Worm (Caenorhabditis elegans): Measurements from ENCODE around the gene tir-1.
"Not testable (repeated sequence)": the region's sequence is repeated elsewhere in the genome, so short reads cannot be mapped to it uniquely, and the experiment has no call there.

tir-1 gene

DNA sequence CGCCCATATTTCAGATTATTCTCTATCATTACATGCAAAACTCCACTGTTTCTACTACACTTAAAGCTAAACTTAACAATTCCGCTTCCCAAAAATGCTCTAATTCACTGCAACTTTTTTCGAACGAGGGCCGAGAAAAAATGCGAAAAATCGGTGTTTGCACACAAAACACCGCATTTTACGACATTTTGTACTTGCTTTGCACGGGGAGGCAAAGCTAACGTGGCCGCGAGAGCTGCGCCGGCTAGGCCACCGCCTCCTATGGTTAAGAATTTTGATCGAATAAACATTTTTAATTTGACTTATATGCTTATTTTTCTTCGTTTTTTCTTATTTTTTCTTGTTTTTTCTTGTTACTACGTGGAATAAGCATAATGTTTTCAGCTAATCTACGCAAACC is 46.6 kb downstream of the tir-1 start:
- 0 out of 2 replicates have a peak, but pooled peaks have one; percentile 47 for TF ChIP-seq scrt-1 (GFP tag; IDR thresholded peaks at IDR 0.05)
- TF ChIP-seq tbx-37 (GFP tag; conservative IDR thresholded peaks at IDR 0.05): peak; percentile 63

DNA sequence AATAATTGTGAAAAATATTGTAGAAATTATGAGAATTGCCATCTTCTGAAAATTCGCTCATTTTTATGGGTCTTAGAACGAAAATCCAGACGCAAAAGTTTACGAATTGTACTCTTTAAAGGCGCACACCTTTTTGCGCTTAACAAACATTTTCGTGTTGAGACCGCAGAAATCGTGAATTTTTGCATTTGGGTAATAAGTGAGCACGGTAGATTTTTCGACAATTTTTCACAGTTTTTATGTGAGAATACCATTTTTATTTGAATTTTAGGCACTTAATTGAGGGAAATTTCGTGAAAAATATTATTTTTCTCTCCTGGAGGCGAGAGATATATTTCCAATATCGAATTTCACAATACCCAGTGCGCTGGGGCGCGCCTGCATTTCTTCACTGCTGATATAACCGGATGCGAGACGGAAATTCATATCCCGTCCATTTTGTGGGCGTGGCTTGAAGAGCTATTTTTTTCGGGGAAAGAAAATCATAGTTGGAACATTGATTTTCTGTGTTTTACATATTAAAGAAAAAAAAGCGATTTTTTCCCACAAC is 49.3 kb downstream of the tir-1 start, which contains the start of gene cyp-25A4:
Gene cyp-25A4, minus strand, starts transcription at position 51 of the 550 bp plus-strand sequence.
- not testable (repeated sequence) for TF ChIP-seq hnd-1 (tag; optimal IDR thresholded peaks at IDR 0.05); ama-1 (optimal IDR thresholded peaks at IDR 0.05); flt-1 (GFP tag; IDR thresholded peaks at IDR 0.05)

DNA sequence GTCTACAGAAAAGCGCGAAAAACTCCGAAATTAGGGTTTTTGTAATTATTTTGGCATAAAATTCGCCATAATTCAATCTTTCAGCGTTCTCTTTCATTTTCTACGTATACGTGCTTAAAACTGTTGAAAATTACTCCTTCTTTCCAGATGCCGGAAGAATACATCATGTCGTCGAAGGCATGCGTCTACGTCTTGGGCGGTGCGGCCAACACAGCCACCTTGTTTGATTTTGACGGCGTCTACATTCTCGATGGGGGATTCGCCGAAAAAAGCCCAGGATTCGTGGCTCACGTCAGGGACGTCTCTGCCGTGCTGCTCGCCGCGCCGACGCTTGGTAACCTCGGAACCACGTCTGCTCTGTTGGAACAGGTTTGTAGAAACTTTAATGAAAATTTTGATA is 56.7 kb downstream of the tir-1 start, which contains the start of gene maph-1.3:
Gene maph-1.3, plus strand, starts transcription at position 148 of the 400 bp plus-strand sequence.
- TF ChIP-seq aly-1, B0310.2, tra-4 (tag; optimal IDR thresholded peaks at IDR 0.05): not testable (repeated sequence)

DNA sequence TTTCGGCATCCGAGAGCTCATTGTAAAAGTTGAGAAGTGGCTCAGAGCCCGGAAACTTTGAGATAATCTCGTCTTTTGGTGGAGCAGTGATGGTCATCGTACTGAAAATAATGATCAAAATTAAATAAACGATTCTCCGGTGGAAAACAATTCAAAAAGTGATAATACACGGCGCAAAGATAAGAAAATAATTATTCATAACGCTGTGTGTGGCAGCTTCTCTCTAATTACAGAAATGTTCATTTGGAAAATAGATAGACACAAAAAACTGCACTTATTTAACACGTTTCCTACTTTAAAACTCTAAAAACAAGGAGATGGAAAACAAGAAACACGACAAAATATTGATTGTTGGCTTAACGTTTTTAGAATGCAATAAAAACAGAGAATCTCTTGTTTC is 57.9 kb downstream of the tir-1 start, which contains the start of gene C36A4.4:
Gene C36A4.4, minus strand, starts transcription at position 101 of the 400 bp plus-strand sequence.
- not testable (repeated sequence) for TF ChIP-seq pes-1 (GFP tag; IDR thresholded peaks at IDR 0.05); aly-1 (tag; optimal IDR thresholded peaks at IDR 0.05); tbx-11 (GFP tag; IDR thresholded peaks at IDR 0.05)

DNA sequence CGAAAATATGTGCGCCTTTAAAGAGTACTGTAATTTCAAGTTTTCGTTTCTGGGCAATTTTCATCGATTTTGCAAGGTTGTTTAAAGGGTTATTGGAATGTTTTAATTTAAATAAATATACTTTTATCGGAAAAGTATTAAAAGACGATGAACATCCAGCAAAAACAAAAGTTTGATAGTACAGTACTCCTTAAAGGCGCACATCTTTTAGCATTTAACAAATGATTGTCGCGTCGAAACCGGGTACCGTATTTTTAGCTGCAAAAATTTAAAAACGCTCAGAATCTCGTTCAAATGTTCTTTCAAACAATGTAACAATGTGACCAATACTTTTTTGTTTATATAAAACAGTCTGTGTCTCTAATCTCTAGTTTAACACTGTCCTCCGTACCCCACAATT is 61.2 kb downstream of the tir-1 start, which contains the start of gene C36A4.11:
Gene C36A4.11, plus strand, starts transcription at position 301 of the 400 bp plus-strand sequence.
- TF ChIP-seq ama-1 (optimal IDR thresholded peaks at IDR 0.05); sea-1 (GFP tag; conservative IDR thresholded peaks at IDR 0.05); aly-1 (tag; optimal IDR thresholded peaks at IDR 0.05): not testable (repeated sequence)

DNA sequence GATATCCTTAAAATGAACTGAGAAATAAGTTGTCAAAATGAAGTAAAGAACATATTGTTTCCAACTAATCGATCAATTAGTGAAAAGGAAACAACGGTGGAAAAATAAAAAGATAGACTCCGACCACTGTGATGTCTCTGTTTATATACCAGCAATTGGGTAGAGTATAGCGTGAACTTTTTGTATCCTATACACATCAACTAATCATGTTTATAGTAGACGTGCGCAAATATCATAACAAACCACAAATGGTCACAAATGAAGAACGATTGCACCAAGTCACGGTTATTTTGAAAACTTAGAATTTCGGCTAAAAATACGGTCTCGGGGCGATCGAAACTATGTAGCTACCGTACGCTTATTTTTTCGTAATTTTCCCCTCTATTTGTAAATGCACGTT is 61.8 kb downstream of the tir-1 start, which contains the start of gene cyp-25A3:
Gene cyp-25A3, minus strand, starts transcription at position 101 of the 400 bp plus-strand sequence.
- TF ChIP-seq pes-1 (GFP tag; IDR thresholded peaks at IDR 0.05) (no peak), ets-7 (tag; optimal IDR thresholded peaks at IDR 0.05) (no peak), ama-1 (optimal IDR thresholded peaks at IDR 0.05) (no peak), tra-4 (tag; optimal IDR thresholded peaks at IDR 0.05) (no peak), scrt-1 (GFP tag; IDR thresholded peaks at IDR 0.05) (no peak), aly-1 (tag; optimal IDR thresholded peaks at IDR 0.05) (no peak), flt-1 (GFP tag; IDR thresholded peaks at IDR 0.05) (no peak), tbx-37 (GFP tag; conservative IDR thresholded peaks at IDR 0.05) (no peak), hmbx-1 (tag; optimal IDR thresholded peaks at IDR 0.05) (no peak), sea-1 (GFP tag; conservative IDR thresholded peaks at IDR 0.05) (no peak), hnd-1 (tag; optimal IDR thresholded peaks at IDR 0.05) (no peak), tbx-11 (GFP tag; IDR thresholded peaks at IDR 0.05) (no peak), ceh-13 (GFP tag; optimal IDR thresholded peaks at IDR 0.05) (no peak)

DNA sequence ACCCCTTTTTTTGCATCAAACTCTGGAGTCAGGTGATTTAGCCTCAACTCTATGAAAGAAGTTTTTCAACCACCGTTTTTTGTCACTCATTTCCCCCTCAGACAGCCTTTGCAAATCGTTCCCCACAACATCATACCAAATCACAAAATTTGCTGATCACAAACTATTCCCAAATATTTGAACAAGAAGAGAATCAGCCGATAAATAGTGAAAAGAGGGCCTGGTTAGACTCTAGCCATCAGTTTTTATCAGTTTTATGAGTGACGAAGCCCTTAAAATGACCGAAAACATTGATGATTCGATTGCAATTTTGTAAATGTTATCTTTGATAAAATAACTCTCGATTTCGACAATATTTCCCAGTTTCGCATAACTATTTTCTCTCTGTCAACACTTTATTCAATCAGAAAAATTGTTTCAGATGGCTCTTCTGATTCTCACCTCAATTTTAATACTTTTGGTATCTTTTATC is 66.6 kb downstream of the tir-1 start, which contains the start of gene cyp-25A2:
Gene cyp-25A2, plus strand, starts transcription at position 422 of the 472 bp plus-strand sequence.
- TF ChIP-seq ets-7 (tag; optimal IDR thresholded peaks at IDR 0.05) (no peak), tbx-37 (GFP tag; conservative IDR thresholded peaks at IDR 0.05) (no peak), ceh-36 (tag; optimal IDR thresholded peaks at IDR 0.05) (no peak), sea-1 (GFP tag; conservative IDR thresholded peaks at IDR 0.05) (no peak), scrt-1 (GFP tag; IDR thresholded peaks at IDR 0.05) (no peak), tra-4 (tag; optimal IDR thresholded peaks at IDR 0.05) (no peak), flt-1 (GFP tag; IDR thresholded peaks at IDR 0.05) (no peak), aly-1 (tag; optimal IDR thresholded peaks at IDR 0.05) (no peak), hnd-1 (tag; optimal IDR thresholded peaks at IDR 0.05) (no peak), pes-1 (GFP tag; IDR thresholded peaks at IDR 0.05) (no peak)

DNA sequence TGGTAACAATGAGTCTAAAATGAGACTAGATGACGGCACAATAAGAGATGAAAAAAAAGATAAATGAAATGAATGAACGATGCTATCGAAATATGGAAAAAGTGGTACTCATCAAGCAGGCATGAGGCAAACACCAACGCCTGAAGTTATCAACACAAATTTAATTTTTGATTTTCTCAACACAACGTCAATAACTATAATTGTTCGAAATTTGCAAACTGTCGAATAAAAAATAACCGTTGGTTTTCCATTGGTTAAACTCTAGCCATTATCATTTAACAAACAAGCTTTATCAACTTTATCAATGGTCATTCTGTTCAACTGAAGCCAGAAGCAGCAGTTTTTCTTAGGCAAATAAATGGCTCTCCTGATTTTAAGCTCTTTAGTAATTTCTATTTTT is 69.2 kb downstream of the tir-1 start, which contains the start of gene cyp-25A1:
Gene cyp-25A1, plus strand, starts transcription at position 301 of the 400 bp plus-strand sequence.
- TF ChIP-seq ets-7 (tag; optimal IDR thresholded peaks at IDR 0.05) (no peak), hmbx-1 (tag; optimal IDR thresholded peaks at IDR 0.05) (no peak), tbx-11 (GFP tag; IDR thresholded peaks at IDR 0.05) (no peak), ceh-13 (GFP tag; optimal IDR thresholded peaks at IDR 0.05) (no peak), F13C5.2 (tag; optimal IDR thresholded peaks at IDR 0.05) (no peak), tra-4 (tag; optimal IDR thresholded peaks at IDR 0.05) (no peak), B0310.2 (tag; optimal IDR thresholded peaks at IDR 0.05) (no peak), hnd-1 (tag; optimal IDR thresholded peaks at IDR 0.05) (no peak), ama-1 (optimal IDR thresholded peaks at IDR 0.05) (no peak), sea-1 (GFP tag; conservative IDR thresholded peaks at IDR 0.05) (no peak), pes-1 (GFP tag; IDR thresholded peaks at IDR 0.05) (no peak), tbx-37 (GFP tag; conservative IDR thresholded peaks at IDR 0.05) (no peak), ceh-36 (tag; optimal IDR thresholded peaks at IDR 0.05) (no peak)

DNA sequence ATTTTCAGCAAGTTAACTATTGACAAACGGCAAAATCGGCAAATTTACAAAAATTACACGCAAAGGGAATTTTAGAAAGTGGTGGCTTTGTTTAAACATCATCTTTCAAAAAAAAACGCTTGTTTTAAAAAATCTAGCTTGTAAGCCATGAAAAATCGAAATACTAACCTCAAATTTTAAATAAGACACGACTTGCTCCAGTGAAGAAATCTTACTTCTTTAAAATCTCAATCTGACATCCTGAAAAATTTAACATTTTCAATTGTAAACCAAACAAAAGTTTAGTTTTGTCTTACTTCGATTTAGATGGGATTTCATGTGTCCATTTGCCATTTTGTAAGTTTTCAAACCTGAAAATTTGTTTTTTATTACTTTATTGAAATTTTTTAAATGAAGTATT is 69.6 kb downstream of the tir-1 start:
- TF ChIP-seq hmbx-1 (tag; optimal IDR thresholded peaks at IDR 0.05) (no peak), scrt-1 (GFP tag; IDR thresholded peaks at IDR 0.05) (no peak), tbx-37 (GFP tag; conservative IDR thresholded peaks at IDR 0.05) (no peak), tbx-11 (GFP tag; IDR thresholded peaks at IDR 0.05) (no peak), flt-1 (GFP tag; IDR thresholded peaks at IDR 0.05) (no peak), aly-1 (tag; optimal IDR thresholded peaks at IDR 0.05) (no peak), ceh-13 (GFP tag; optimal IDR thresholded peaks at IDR 0.05) (no peak), B0310.2 (tag; optimal IDR thresholded peaks at IDR 0.05) (no peak), ceh-36 (tag; optimal IDR thresholded peaks at IDR 0.05) (no peak)

All from whole organism, early embryonic.